Fruit fly (Drosophila melanogaster) whole organism, wandering third instar larva: ENCODE data around the gene CG10431.

Experiments used
- Abd-B ChIP-seq: fragments of >200 bp; optimal IDR thresholded peaks from 2 replicates; lab custom pipeline; 2017; ENCODE audit warnings: missing biosample characterization, missing genetic modification characterization
- CG32264 ChIP-seq: fragments of 200-800 bp; sonication (Bioruptor generic); optimal IDR thresholded peaks from 2 replicates; lab custom pipeline; 2016; ENCODE audit warnings: missing biosample characterization, missing genetic modification characterization
- CG9705 ChIP-seq: fragments of 200-800 bp; sonication (Bioruptor generic); optimal IDR thresholded peaks from 2 replicates; lab custom pipeline; 2018; ENCODE audit warnings: missing biosample characterization, mild to moderate bottlenecking, missing genetic modification characterization
- CrebA ChIP-seq: fragments of 200-800 bp; sonication (Bioruptor generic); optimal IDR thresholded peaks from 2 replicates; lab custom pipeline; 2016; ENCODE audit warnings: missing biosample characterization, mild to moderate bottlenecking, missing genetic modification characterization, borderline replicate concordance
- Dfd ChIP-seq: fragments of >200 bp; optimal IDR thresholded peaks from 2 replicates; lab custom pipeline; 2017; ENCODE audit warnings: missing biosample characterization, missing genetic modification characterization
- Dif ChIP-seq: fragments of 200-275, 200-300 bp; sonication (Bioruptor generic); optimal IDR thresholded peaks from 2 replicates; lab custom pipeline; 2018; ENCODE audit warnings: missing biosample characterization, missing genetic modification characterization; ENCODE audit not compliant: partially characterized antibody
- GATAd ChIP-seq: sonication (Bioruptor generic); optimal IDR thresholded peaks from 2 replicates; lab custom pipeline; 2016; ENCODE audit warnings: missing biosample characterization, missing genetic modification characterization
- HLH106 ChIP-seq: fragments of 200-800 bp; optimal IDR thresholded peaks from 3 replicates; lab custom pipeline; 2019; ENCODE audit warnings: missing biosample characterization, mild to moderate bottlenecking, missing genetic modification characterization, moderate library complexity
- Hnf4 ChIP-seq: fragments of 200-800 bp; sonication (Bioruptor generic); optimal IDR thresholded peaks from 2 replicates; lab custom pipeline; 2016; ENCODE audit warnings: missing biosample characterization, mild to moderate bottlenecking, missing genetic modification characterization
- Hr78 ChIP-seq: fragments of >200 bp; optimal IDR thresholded peaks from 2 replicates; lab custom pipeline; 2017; ENCODE audit warnings: missing biosample characterization, missing genetic modification characterization
- Hr83 ChIP-seq: fragments of 200-300 bp; sonication (Bioruptor generic); optimal IDR thresholded peaks from 2 replicates; lab custom pipeline; 2016; ENCODE audit warnings: missing biosample characterization, mild to moderate bottlenecking, missing genetic modification characterization, moderate library complexity; ENCODE audit not compliant: poor library complexity, severe bottlenecking
- Mio ChIP-seq: sonication (Bioruptor generic); optimal IDR thresholded peaks from 2 replicates; lab custom pipeline; 2016; ENCODE audit warnings: missing biosample characterization, missing genetic modification characterization
- Myc ChIP-seq: fragments of >200 bp; optimal IDR thresholded peaks from 2 replicates; lab custom pipeline; 2017
- N ChIP-seq: fragments of >200 bp; optimal IDR thresholded peaks from 2 replicates; lab custom pipeline; 2018; ENCODE audit warnings: missing biosample characterization, missing external identifiers, missing genetic modification characterization
- OdsH ChIP-seq: fragments of 200-800 bp; sonication (Bioruptor generic); optimal IDR thresholded peaks from 2 replicates; lab custom pipeline; 2016; ENCODE audit warnings: missing biosample characterization, mild to moderate bottlenecking, missing genetic modification characterization
- Rel ChIP-seq, 2 experiments: fragments of 200-800 bp; sonication (Bioruptor generic) in 1 of 2; optimal IDR thresholded peaks; 2 replicates in 1 of 2; 3 replicates in 1 of 2; lab custom pipeline; 2016 to 2019; ENCODE audit warnings: mild to moderate bottlenecking in 2 of 2, missing biosample characterization in 2 of 2, missing genetic modification characterization in 2 of 2, moderate library complexity in 1 of 2
- Sp1 ChIP-seq: fragments of 200-800 bp; sonication (Bioruptor generic); optimal IDR thresholded peaks from 3 replicates; lab custom pipeline; 2019; ENCODE audit warnings: missing biosample characterization, mild to moderate bottlenecking, missing genetic modification characterization, moderate library complexity
- Vsx2 ChIP-seq: fragments of 200-300, 225-300 bp; sonication (Bioruptor generic); optimal IDR thresholded peaks from 2 replicates; lab custom pipeline; 2018; ENCODE audit warnings: missing biosample characterization, missing genetic modification characterization; ENCODE audit not compliant: partially characterized antibody
- br ChIP-seq: fragments of 200-800 bp; sonication (Bioruptor generic); optimal IDR thresholded peaks from 2 replicates; lab custom pipeline; 2016; ENCODE audit warnings: missing biosample characterization, missing genetic modification characterization
- brk ChIP-seq: fragments of 200-800 bp; sonication (Bioruptor generic); optimal IDR thresholded peaks from 2 replicates; lab custom pipeline; 2016; ENCODE audit warnings: missing biosample characterization, mild to moderate bottlenecking, missing genetic modification characterization
- dl ChIP-seq, 2 experiments: fragments of 175-275, 200-275 bp in 1 of 2; fragments of 200-275 bp in 1 of 2; sonication (Bioruptor generic); optimal IDR thresholded peaks; lab custom pipeline; 2018; ENCODE audit warnings: mild to moderate bottlenecking in 2 of 2, missing biosample characterization in 2 of 2, missing genetic modification characterization in 2 of 2, moderate library complexity in 2 of 2; ENCODE audit not compliant: partially characterized antibody in 2 of 2, insufficient read depth in 1 of 2
- dmrt93B ChIP-seq: fragments of 200-800 bp; sonication (Bioruptor generic); optimal IDR thresholded peaks from 2 replicates; lab custom pipeline; 2018; ENCODE audit warnings: missing biosample characterization, mild to moderate bottlenecking, missing genetic modification characterization
- dsf ChIP-seq: sonication (Bioruptor generic); optimal IDR thresholded peaks from 2 replicates; lab custom pipeline; 2016; ENCODE audit warnings: missing biosample characterization, missing genetic modification characterization, borderline replicate concordance
- ey ChIP-seq: fragments of 200-800 bp; sonication (Bioruptor generic); optimal IDR thresholded peaks from 2 replicates; lab custom pipeline; 2016; ENCODE audit warnings: missing biosample characterization, missing genetic modification characterization
- foxo ChIP-seq, 2 experiments: fragments of 200-800 bp; sonication (Bioruptor generic); optimal IDR thresholded peaks; 2 replicates in 1 of 2; 3 replicates in 1 of 2; lab custom pipeline; 2016 to 2017; ENCODE audit warnings: missing biosample characterization in 2 of 2, missing genetic modification characterization in 2 of 2
- fru ChIP-seq: fragments of 200-800 bp; sonication (Bioruptor generic); optimal IDR thresholded peaks from 3 replicates; lab custom pipeline; 2016; ENCODE audit warnings: missing biosample characterization, mild to moderate bottlenecking, missing genetic modification characterization
- h ChIP-seq: fragments of 200-800 bp; sonication (Bioruptor generic); optimal IDR thresholded peaks from 3 replicates; lab custom pipeline; 2016; ENCODE audit warnings: missing biosample characterization, mild to moderate bottlenecking, missing genetic modification characterization
- jim ChIP-seq: fragments of 175-275, 200-325 bp; sonication (Bioruptor generic); optimal IDR thresholded peaks from 2 replicates; lab custom pipeline; 2016; ENCODE audit warnings: missing biosample characterization, mild to moderate bottlenecking, missing genetic modification characterization
- pan ChIP-seq: fragments of >200 bp; optimal IDR thresholded peaks from 2 replicates; lab custom pipeline; 2017
- psq ChIP-seq: fragments of 200-800 bp; sonication (Bioruptor generic); optimal IDR thresholded peaks from 3 replicates; lab custom pipeline; 2017; ENCODE audit warnings: missing biosample characterization, mild to moderate bottlenecking, missing genetic modification characterization, moderate library complexity
- rgr ChIP-seq: fragments of 200-800 bp; sonication (Bioruptor generic); optimal IDR thresholded peaks from 3 replicates; lab custom pipeline; 2016; ENCODE audit warnings: missing biosample characterization, mild to moderate bottlenecking, missing genetic modification characterization
- sv ChIP-seq: fragments of 200-800 bp; sonication (Bioruptor generic); optimal IDR thresholded peaks from 3 replicates; lab custom pipeline; 2016; ENCODE audit warnings: missing biosample characterization, missing genetic modification characterization
- tai ChIP-seq: sonication (Bioruptor generic); optimal IDR thresholded peaks from 2 replicates; lab custom pipeline; 2016; ENCODE audit warnings: missing biosample characterization, missing genetic modification characterization
- usp ChIP-seq: fragments of >200 bp; optimal IDR thresholded peaks from 2 replicates; lab custom pipeline; 2017; ENCODE audit warnings: missing biosample characterization, missing genetic modification characterization
- woc ChIP-seq: sonication (Bioruptor generic); optimal IDR thresholded peaks from 2 replicates; lab custom pipeline; 2016; ENCODE audit warnings: missing biosample characterization, mild to moderate bottlenecking, missing genetic modification characterization

Gene CG10431

DNA sequence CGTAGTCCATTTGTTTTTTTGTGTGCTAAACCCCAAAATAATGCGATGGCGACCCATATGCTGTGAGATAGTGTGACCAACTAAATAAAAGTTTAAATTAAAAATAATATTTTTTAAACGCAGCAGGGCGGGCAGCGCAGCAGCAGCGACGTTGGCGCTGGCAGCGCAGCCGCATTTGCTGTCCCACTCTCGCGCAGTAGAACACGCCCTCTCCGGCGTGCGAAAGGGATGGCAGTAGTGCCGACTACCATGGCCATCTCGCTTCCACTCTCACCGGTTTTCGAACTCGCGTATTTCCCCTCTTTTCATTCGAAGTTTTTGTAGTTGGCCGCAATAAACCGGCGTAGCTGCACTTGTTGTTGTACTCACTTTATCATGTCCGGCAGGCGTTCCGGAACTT is 38.5 kb upstream of the CG10431 start:
- TF ChIP-seq Hr78 (GFP tag; lab: Kevin White, UChicago), result no peak
- peak; percentile 64 for TF ChIP-seq Hr83 (GFP tag; lab: Kevin White, UChicago)
- no peak for TF ChIP-seq CG9705 (GFP tag; lab: Kevin White, UChicago)
- no peak for TF ChIP-seq fru
- TF ChIP-seq woc, result no peak
- TF ChIP-seq Myc (lab: Kevin White, UChicago), result peak; percentile 67
- no peak for TF ChIP-seq brk (GFP tag; lab: Kevin White, UChicago)
- no peak for TF ChIP-seq CrebA (GFP tag; lab: Kevin White, UChicago)
- TF ChIP-seq psq (GFP tag; lab: Kevin White, UChicago), result no peak
- TF ChIP-seq dl (GFP tag; optimal IDR thresholded peaks at IDR 0.05; lab: Kevin White, UChicago; ENCODE audit: insufficient read depth in 1 of 2, partially characterized antibody in 2 of 2), result no peak
- no peak for TF ChIP-seq Dfd
- no peak for TF ChIP-seq sv
- TF ChIP-seq rgr, result no peak
- TF ChIP-seq Vsx2, result peak; percentile 5
- no peak for TF ChIP-seq foxo (GFP tag; optimal IDR thresholded peaks at IDR 0.05; lab: Kevin White, UChicago)
- TF ChIP-seq HLH106 (tag; lab: Kevin White, UChicago), result no peak
- peak; percentile 71 for TF ChIP-seq Dif
- TF ChIP-seq pan (lab: Kevin White, UChicago), result no peak
- no peak for TF ChIP-seq Mio

DNA sequence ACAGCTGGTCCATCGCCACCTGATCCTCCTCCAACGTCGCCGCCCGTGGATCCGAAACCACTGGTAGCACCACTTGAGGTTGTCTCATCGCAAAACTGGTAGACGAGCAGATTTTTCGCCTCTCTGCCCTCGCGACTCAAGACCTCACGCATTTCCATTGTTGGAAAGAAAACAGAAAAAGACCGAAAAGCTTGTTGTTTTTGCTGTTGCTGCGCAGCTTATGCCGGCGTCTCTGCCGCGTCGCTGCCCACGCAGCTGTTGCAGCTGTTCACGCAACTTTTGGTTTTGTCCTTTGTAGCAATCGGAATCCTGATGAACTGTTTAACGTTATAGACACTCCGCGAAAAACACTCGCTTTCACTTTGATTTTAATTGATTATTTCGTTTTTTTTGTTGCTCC is 31.2 kb upstream of the CG10431 start:
- TF ChIP-seq CG32264 (GFP tag; lab: Kevin White, UChicago), result no peak
- no peak for TF ChIP-seq N (GFP tag; lab: Kevin White, UChicago)
- TF ChIP-seq dl (GFP tag; optimal IDR thresholded peaks at IDR 0.05; lab: Kevin White, UChicago; ENCODE audit: insufficient read depth in 1 of 2, partially characterized antibody in 2 of 2), result no peak
- no peak for TF ChIP-seq Hr83 (GFP tag; lab: Kevin White, UChicago)
- no peak for TF ChIP-seq woc
- no peak for TF ChIP-seq jim (GFP tag; lab: Kevin White, UChicago)
- no peak for TF ChIP-seq brk (GFP tag; lab: Kevin White, UChicago)
- no peak for TF ChIP-seq psq (GFP tag; lab: Kevin White, UChicago)
- TF ChIP-seq pan (lab: Kevin White, UChicago), result no peak
- no peak for TF ChIP-seq h (GFP tag; lab: Kevin White, UChicago)
- TF ChIP-seq foxo (GFP tag; optimal IDR thresholded peaks at IDR 0.05; lab: Kevin White, UChicago), result no peak
- no peak for TF ChIP-seq dmrt93B (GFP tag; lab: Kevin White, UChicago)
- TF ChIP-seq Dif, result no peak
- TF ChIP-seq tai, result no peak
- no peak for TF ChIP-seq ey
- TF ChIP-seq CG9705 (GFP tag; lab: Kevin White, UChicago), result no peak
- no peak for TF ChIP-seq br (GFP tag; lab: Kevin White, UChicago)
- TF ChIP-seq Abd-B (GFP tag; lab: Kevin White, UChicago), result no peak
- TF ChIP-seq Rel (GFP tag; optimal IDR thresholded peaks at IDR 0.05; lab: Kevin White, UChicago), result no peak
- TF ChIP-seq Rel (tag; optimal IDR thresholded peaks at IDR 0.05; lab: Kevin White, UChicago), result no peak
- no peak for TF ChIP-seq GATAd (GFP tag; lab: Kevin White, UChicago)

DNA sequence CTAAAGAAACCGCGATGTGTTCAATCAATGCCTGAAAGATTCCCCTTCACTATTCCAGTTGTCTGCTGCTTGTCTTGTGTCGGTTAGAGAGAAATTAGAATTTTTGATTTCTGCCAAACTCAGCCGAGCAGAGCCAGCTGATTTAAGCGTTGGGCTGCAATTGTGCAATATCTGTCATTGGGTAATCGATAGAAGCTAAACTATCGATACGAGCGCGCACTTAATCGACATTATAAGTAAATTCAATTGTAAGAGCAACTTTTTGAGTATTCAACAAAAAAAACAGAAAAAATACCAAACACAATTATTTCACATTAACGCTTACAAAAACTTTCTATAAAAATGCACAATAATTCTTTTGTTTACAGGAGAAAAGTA is 30.7 kb upstream of the CG10431 start, which contains the start of gene ssp3:
ssp3 (minus strand) TSS at position 164 of the 378 bp plus-strand sequence.
- TF ChIP-seq dmrt93B (GFP tag; lab: Kevin White, UChicago) (no peak), tai (peak; percentile 13)

DNA sequence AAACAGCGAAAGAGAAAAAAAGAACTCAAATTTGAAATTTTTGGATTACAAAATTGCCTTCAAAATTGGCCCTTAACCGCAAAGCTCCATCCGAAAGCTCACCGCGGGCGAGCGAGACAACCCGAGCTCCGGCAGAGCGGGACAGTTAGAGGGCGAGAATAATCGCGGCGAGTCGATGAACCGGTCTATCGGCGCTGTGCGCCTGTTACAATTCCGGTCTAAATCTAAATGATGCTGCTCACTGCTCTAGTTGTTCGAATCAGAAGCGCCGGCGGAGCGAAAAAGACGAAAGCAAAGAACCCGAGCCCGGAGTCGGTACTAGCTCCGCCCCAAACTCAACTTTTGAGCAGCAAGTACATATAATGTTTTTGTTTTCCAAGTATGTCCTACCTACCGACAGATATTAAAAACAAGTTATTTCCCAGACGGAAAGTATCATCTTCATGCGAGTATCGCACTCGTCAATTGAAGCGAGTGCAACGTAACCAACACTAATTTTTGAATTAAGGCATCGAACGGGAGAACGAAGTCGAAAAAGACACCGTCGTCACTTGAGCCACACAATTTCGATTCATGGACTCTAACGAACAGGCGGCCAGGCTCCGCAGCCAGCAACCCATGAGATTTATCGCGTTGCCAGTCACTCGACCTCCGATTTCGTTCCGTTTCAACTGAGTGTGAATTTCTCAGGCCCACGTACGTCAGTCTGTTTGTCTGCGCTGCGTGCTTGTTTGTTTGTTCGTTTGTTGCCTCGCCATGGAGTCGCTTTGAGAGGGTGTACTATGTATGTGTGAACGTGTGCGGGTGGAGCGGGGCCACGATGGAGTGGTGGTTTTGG is 30.1 kb upstream of the CG10431 start:
- TF ChIP-seq Dif (peak; percentile 87), Hnf4 (peak; percentile 50), dl (GFP tag; optimal IDR thresholded peaks at IDR 0.05; lab: Kevin White, UChicago; ENCODE audit: insufficient read depth in 1 of 2, partially characterized antibody in 2 of 2) (peak; percentile 70 to 83), CrebA (GFP tag; lab: Kevin White, UChicago) (peak; percentile 90), tai (no peak), fru (peak; percentile 18), OdsH (GFP tag; lab: Kevin White, UChicago) (no peak), GATAd (GFP tag; lab: Kevin White, UChicago) (no peak), Rel (GFP tag; optimal IDR thresholded peaks at IDR 0.05; lab: Kevin White, UChicago) (peak; percentile 45), Rel (tag; optimal IDR thresholded peaks at IDR 0.05; lab: Kevin White, UChicago) (peak; percentile 71), brk (GFP tag; lab: Kevin White, UChicago) (peak; percentile 59), br (GFP tag; lab: Kevin White, UChicago) (peak; percentile 62), Vsx2 (peak; percentile 86), dsf (GFP tag; lab: Kevin White, UChicago) (no peak), Myc (lab: Kevin White, UChicago) (no peak), ey (peak; percentile 11), HLH106 (tag; lab: Kevin White, UChicago) (no peak), woc (peak; percentile 46), CG9705 (GFP tag; lab: Kevin White, UChicago) (no peak), foxo (GFP tag; optimal IDR thresholded peaks at IDR 0.05; lab: Kevin White, UChicago) (no peak), usp (GFP tag; lab: Kevin White, UChicago) (no peak), h (GFP tag; lab: Kevin White, UChicago) (peak; percentile 4), pan (lab: Kevin White, UChicago) (no peak), Abd-B (GFP tag; lab: Kevin White, UChicago) (no peak), Sp1 (peak; percentile 33), psq (GFP tag; lab: Kevin White, UChicago) (peak; percentile 48)
